Worm (Caenorhabditis elegans) whole organism, early embryonic: ENCODE measurements around the gene scav-5.

ENCODE experiments used
- B0310.2 ChIP-seq: sonication (generic microtip); optimal IDR thresholded peaks from 2 replicates; lab custom pipeline; 2016; ENCODE audit warnings: mild to moderate bottlenecking, missing genetic modification characterization, missing compliant biosample characterization
- F13C5.2 ChIP-seq: sonication (generic microtip); optimal IDR thresholded peaks from 2 replicates; lab custom pipeline; 2017; ENCODE audit warnings: mild to moderate bottlenecking, missing genetic modification characterization, inconsistent platforms, missing compliant biosample characterization
- aly-1 ChIP-seq: sonication (generic microtip); optimal IDR thresholded peaks from 2 replicates; lab custom pipeline; 2016; ENCODE audit warnings: missing genetic modification characterization, missing compliant biosample characterization
- ama-1 ChIP-seq: fragments of 150-350 bp; optimal IDR thresholded peaks from 2 replicates; lab custom pipeline; 2014
- ceh-13 ChIP-seq: fragments of 200-800 bp; sonication (Bioruptor generic); optimal IDR thresholded peaks from 2 replicates; lab custom pipeline; 2018; ENCODE audit warnings: mild to moderate bottlenecking, missing genetic modification characterization, missing compliant biosample characterization
- ceh-36 ChIP-seq: sonication (generic microtip); optimal IDR thresholded peaks from 2 replicates; lab custom pipeline; 2016; ENCODE audit warnings: missing genetic modification characterization, inconsistent platforms, missing compliant biosample characterization
- ets-7 ChIP-seq: sonication (generic microtip); optimal IDR thresholded peaks from 2 replicates; lab custom pipeline; 2016; ENCODE audit warnings: missing genotype, missing genetic modification characterization, missing compliant biosample characterization
- flt-1 ChIP-seq: fragments of 200-800 bp; sonication (Bioruptor generic); IDR thresholded peaks from 2 replicates; pipeline ENCODE4 v1.3.6; 2022; ENCODE audit warnings: missing genetic modification characterization, missing compliant biosample characterization
- hmbx-1 ChIP-seq: sonication (generic microtip); optimal IDR thresholded peaks from 2 replicates; lab custom pipeline; 2016; ENCODE audit warnings: mild to moderate bottlenecking, missing genetic modification characterization, missing compliant biosample characterization
- hmg-4 ChIP-seq: fragments of 200-800 bp; sonication (Bioruptor generic); optimal IDR thresholded peaks from 2 replicates; lab custom pipeline; 2018; ENCODE audit warnings: mild to moderate bottlenecking, missing genetic modification characterization, missing compliant biosample characterization
- hnd-1 ChIP-seq: sonication (generic microtip); optimal IDR thresholded peaks from 2 replicates; lab custom pipeline; 2016; ENCODE audit warnings: missing genetic modification characterization, missing compliant biosample characterization
- pes-1 ChIP-seq: fragments of 200-800 bp; sonication (Bioruptor generic); IDR thresholded peaks from 2 replicates; pipeline ENCODE4 v1.3.6; 2022; ENCODE audit warnings: missing genetic modification reagents, missing genetic modification characterization, missing compliant biosample characterization
- scrt-1 ChIP-seq: fragments of 200-800 bp; sonication (Bioruptor generic); IDR thresholded peaks from 2 replicates; pipeline ENCODE4 v1.3.6; 2022; ENCODE audit warnings: missing genetic modification characterization, missing compliant biosample characterization
- sea-1 ChIP-seq: fragments of 200-800 bp; sonication (Bioruptor generic); conservative IDR thresholded peaks from 2 replicates; pipeline ENCODE4 v1.3.6; 2022; ENCODE audit warnings: missing genetic modification characterization, missing compliant biosample characterization
- tbx-11 ChIP-seq: fragments of 200-800 bp; sonication (Bioruptor generic); IDR thresholded peaks from 2 replicates; pipeline ENCODE4 v1.3.6; 2022; ENCODE audit warnings: missing genetic modification characterization, missing compliant biosample characterization
- tbx-37 ChIP-seq: fragments of 200-800 bp; sonication (Bioruptor generic); conservative IDR thresholded peaks from 2 replicates; pipeline ENCODE4 v1.3.6; 2022; ENCODE audit warnings: missing genetic modification reagents, missing genetic modification characterization, missing compliant biosample characterization
- tra-4 ChIP-seq: sonication (generic microtip); optimal IDR thresholded peaks from 2 replicates; lab custom pipeline; 2017; ENCODE audit warnings: missing genetic modification characterization, missing compliant biosample characterization

scav-5 gene

ce11 chrX:9858069-9858468, at the start of gene scav-5:
TSS of gene scav-5 (plus strand) at chrX:9858365.
- TF ChIP-seq pes-1 (GFP tag; lab: Robert Waterston, UW) (no peak), tbx-37 (GFP tag; lab: Robert Waterston, UW) (no peak), flt-1 (no peak), aly-1 (no peak), tra-4 (tag; lab: Kevin White, UChicago) (no peak)

- TF ChIP-seq tbx-37 (GFP tag; lab: Robert Waterston, UW) (no peak), hnd-1 (tag; lab: Kevin White, UChicago) (no peak), sea-1 (GFP tag; lab: Robert Waterston, UW) (no peak), ama-1 (lab: Kevin White, UChicago) (no peak), ceh-36 (tag; lab: Kevin White, UChicago) (no peak), tbx-11 (no peak), tra-4 (tag; lab: Kevin White, UChicago) (no peak), hmbx-1 (tag; lab: Kevin White, UChicago) (no peak), hmg-4 (GFP tag; lab: Kevin White, UChicago) (no peak), flt-1 (no peak), ets-7 (no peak), scrt-1 (GFP tag; lab: Robert Waterston, UW) (no peak)
These were observed 43.9 kb upstream of the scav-5 start for ce11 chrX:9814132-9814811.

ce11 chrX:9822173-9822572, 36.0 kb upstream of the scav-5 start, which contains the start of gene dpy-22:
TSS of gene dpy-22 (minus strand) at chrX:9822273.
- no peak for TF ChIP-seq F13C5.2
- no peak for TF ChIP-seq hnd-1 (tag; lab: Kevin White, UChicago)

ce11 chrX:9822606-9823264, 35.4 kb upstream of the scav-5 start:
- no peak for TF ChIP-seq F13C5.2
- no peak for TF ChIP-seq pes-1 (GFP tag; lab: Robert Waterston, UW)
- TF ChIP-seq ama-1 (lab: Kevin White, UChicago), result no peak
- TF ChIP-seq hmg-4 (GFP tag; lab: Kevin White, UChicago), result no peak
- no peak for TF ChIP-seq tra-4 (tag; lab: Kevin White, UChicago)
- TF ChIP-seq hmbx-1 (tag; lab: Kevin White, UChicago), result no peak
- no peak for TF ChIP-seq tbx-37 (GFP tag; lab: Robert Waterston, UW)

ce11 chrX:9831215-9831614, 26.9 kb upstream of the scav-5 start, which contains the start of gene rrc-1:
TSS of gene rrc-1 (minus strand) at chrX:9831288.
- TF ChIP-seq B0310.2 (tag; lab: Kevin White, UChicago), result no peak
- TF ChIP-seq tbx-37 (GFP tag; lab: Robert Waterston, UW), result no peak
- no peak for TF ChIP-seq hnd-1 (tag; lab: Kevin White, UChicago)
- TF ChIP-seq hmbx-1 (tag; lab: Kevin White, UChicago), result no peak
- no peak for TF ChIP-seq F13C5.2
- no peak for TF ChIP-seq tbx-11
- no peak for TF ChIP-seq ets-7
- no peak for TF ChIP-seq sea-1 (GFP tag; lab: Robert Waterston, UW)
- no peak for TF ChIP-seq tra-4 (tag; lab: Kevin White, UChicago)
- no peak for TF ChIP-seq hmg-4 (GFP tag; lab: Kevin White, UChicago)
- no peak for TF ChIP-seq ceh-36 (tag; lab: Kevin White, UChicago)
- no peak for TF ChIP-seq scrt-1 (GFP tag; lab: Robert Waterston, UW)
- TF ChIP-seq flt-1, result no peak
- TF ChIP-seq ceh-13, result no peak
- TF ChIP-seq ama-1 (lab: Kevin White, UChicago), result no peak
- no peak for TF ChIP-seq aly-1

- no peak for TF ChIP-seq sea-1 (GFP tag; lab: Robert Waterston, UW)
- peak; percentile 58; the same call in 1 of the 2 replicates for TF ChIP-seq scrt-1 (GFP tag; lab: Robert Waterston, UW)
These were observed 25.8 kb upstream of the scav-5 start for ce11 chrX:9832370-9832769.

ce11 chrX:9837989-9838541, 20.1 kb upstream of the scav-5 start, which contains the start of gene ipla-2:
TSS of gene ipla-2 (minus strand) at chrX:9838039.
- peak; percentile 47 for TF ChIP-seq F13C5.2
- no peak for TF ChIP-seq sea-1 (GFP tag; lab: Robert Waterston, UW)

ce11 chrX:9840864-9841263, 17.3 kb upstream of the scav-5 start:
- no peak for TF ChIP-seq tbx-37 (GFP tag; lab: Robert Waterston, UW)
- no peak for TF ChIP-seq tbx-11
- no peak for TF ChIP-seq sea-1 (GFP tag; lab: Robert Waterston, UW)
- no peak for TF ChIP-seq hnd-1 (tag; lab: Kevin White, UChicago)
- TF ChIP-seq aly-1, result no peak
- no peak for TF ChIP-seq ama-1 (lab: Kevin White, UChicago)
- no peak for TF ChIP-seq hmg-4 (GFP tag; lab: Kevin White, UChicago)
- TF ChIP-seq pes-1 (GFP tag; lab: Robert Waterston, UW), result no peak
- TF ChIP-seq hmbx-1 (tag; lab: Kevin White, UChicago), result no peak
- no peak for TF ChIP-seq B0310.2 (tag; lab: Kevin White, UChicago)
- no peak for TF ChIP-seq ceh-13
- no peak for TF ChIP-seq ceh-36 (tag; lab: Kevin White, UChicago)
- TF ChIP-seq F13C5.2, result no peak
- TF ChIP-seq ets-7, result no peak
- no peak for TF ChIP-seq flt-1
- TF ChIP-seq scrt-1 (GFP tag; lab: Robert Waterston, UW), result no peak
- TF ChIP-seq tra-4 (tag; lab: Kevin White, UChicago), result no peak
